Worm (Caenorhabditis elegans) whole organism, L1 larva: ENCODE data around the gene tbx-8.

Source experiments
- aly-2 ChIP-seq: fragments of 150-350 bp; optimal IDR thresholded peaks from 2 replicates; lab custom pipeline; 2014; ENCODE audit warnings: missing biosample characterization, missing genetic modification characterization
- ama-1 ChIP-seq: fragments of 150-350 bp; optimal IDR thresholded peaks from 2 replicates; lab custom pipeline; 2014
- lin-35 ChIP-seq, 2 experiments: fragments of 150-350 bp; optimal IDR thresholded peaks; 2 replicates each; lab custom pipeline; 2014; ENCODE audit warnings: missing biosample characterization in 2 of 2, missing genetic modification characterization in 2 of 2, missing genetic modification reagents in 2 of 2
- nhr-12 ChIP-seq: sonication (generic microtip); optimal IDR thresholded peaks from 2 replicates; lab custom pipeline; 2017; ENCODE audit warnings: missing biosample characterization, missing genetic modification characterization
- nhr-237 ChIP-seq: fragments of 150-350 bp; optimal IDR thresholded peaks from 2 replicates; lab custom pipeline; 2014; ENCODE audit warnings: missing biosample characterization, missing genetic modification characterization
- nhr-28 ChIP-seq: fragments of 150-350 bp; optimal IDR thresholded peaks from 2 replicates; lab custom pipeline; 2014; ENCODE audit warnings: missing biosample characterization, missing genetic modification characterization
- nhr-85 ChIP-seq: sonication (generic microtip); peaks from one replicate; lab custom pipeline; 2016; ENCODE audit warnings: missing genetic modification characterization, inconsistent platforms, missing compliant biosample characterization
- snu-23 ChIP-seq: sonication (generic microtip); optimal IDR thresholded peaks from 2 replicates; lab custom pipeline; 2016; ENCODE audit warnings: missing genetic modification characterization, missing compliant biosample characterization

ce11 chrIII:10306049-10306448 lies 41.1 kb upstream of the tbx-8 start, which contains the start of gene T07A5.1:
- TF ChIP-seq nhr-28 (tag; lab: Kevin White, UChicago) (no peak), ama-1 (lab: Kevin White, UChicago) (no peak), lin-35 (GFP tag; optimal IDR thresholded peaks at IDR 0.05; lab: Kevin White, UChicago) (no peak), aly-2 (tag; lab: Kevin White, UChicago) (no peak), snu-23 (no peak), nhr-85 (tag; lab: Kevin White, UChicago) (peak; percentile 60), nhr-12 (tag; lab: Kevin White, UChicago) (no peak), nhr-237 (tag; lab: Kevin White, UChicago) (no peak)
